Worm (Caenorhabditis elegans): Measurements from ENCODE around the gene R07A4.3.
A peak's percentile ranks its signal among the peaks of the same experiment; 100 is the strongest.

Gene R07A4.3

DNA sequence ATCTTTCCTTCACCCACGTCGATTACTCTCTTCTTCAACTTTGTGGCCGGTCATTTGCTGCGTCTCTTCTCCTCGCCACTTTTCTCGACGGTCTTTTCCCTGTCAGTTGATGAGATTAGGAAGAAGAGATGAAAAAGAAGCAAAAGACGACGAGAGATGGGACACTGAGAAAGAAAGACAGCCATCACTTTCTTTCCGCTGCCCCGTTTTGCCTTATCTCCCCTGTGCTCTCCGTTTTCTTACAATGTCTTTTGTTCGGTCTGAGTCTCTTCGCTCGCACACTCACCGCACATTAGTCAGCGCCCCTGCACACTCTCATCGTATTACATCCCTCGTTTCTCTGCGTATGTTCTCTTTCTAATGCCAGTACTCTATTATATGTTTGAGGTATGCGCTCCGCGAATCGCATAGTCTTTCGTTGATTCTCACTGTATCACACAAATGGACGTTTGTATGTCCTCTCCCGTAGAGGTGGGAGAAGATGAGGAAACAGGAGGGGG, 12.7 kb downstream of the R07A4.3 start (continued):
- TF ChIP-seq zfh-2 (GFP tag; conservative IDR thresholded peaks at IDR 0.05): peak; percentile 27; the same call in 1 of the 2 replicates
- TF ChIP-seq nhr-27 (tag; optimal IDR thresholded peaks at IDR 0.05): no peak
- TF ChIP-seq rcor-1 (GFP tag; IDR thresholded peaks at IDR 0.05): peak; percentile 66; the same call in 1 of the 2 replicates
- no peak for TF ChIP-seq F23B12.7 (tag; optimal IDR thresholded peaks at IDR 0.05; ENCODE audit: insufficient read depth)
- peak; percentile 20 for TF ChIP-seq T07F8.4 (tag; optimal IDR thresholded peaks at IDR 0.05)
- TF ChIP-seq dox-1 (GFP tag; IDR thresholded peaks at IDR 0.05): peak; percentile 89; the same call in 1 of the 2 replicates
- peak; percentile 3 for TF ChIP-seq F22D6.2 (tag; optimal IDR thresholded peaks at IDR 0.05)
- TF ChIP-seq pbrm-1 (GFP tag; IDR thresholded peaks at IDR 0.05): peak; percentile 69
- TF ChIP-seq F55B11.4 (tag; optimal IDR thresholded peaks at IDR 0.05; ENCODE audit: borderline replicate concordance, insufficient read depth): no peak
- TF ChIP-seq ceh-40 (GFP tag; IDR thresholded peaks at IDR 0.05): no peak
- no peak for TF ChIP-seq F33H1.4 (GFP tag; IDR thresholded peaks at IDR 0.05)
- no peak for TF ChIP-seq ceh-100 (GFP tag; IDR thresholded peaks at IDR 0.05)
- TF ChIP-seq dpff-1 (tag; optimal IDR thresholded peaks at IDR 0.05): no peak
- peak in 1 of 3 experiments; percentile 78 for TF ChIP-seq lin-35 (GFP tag; optimal IDR thresholded peaks at IDR 0.05)
- peak; percentile 68 for TF ChIP-seq mcd-1 (GFP tag; IDR thresholded peaks at IDR 0.05)
- peak; percentile 40 for TF ChIP-seq ztf-18 (tag; optimal IDR thresholded peaks at IDR 0.05)

DNA sequence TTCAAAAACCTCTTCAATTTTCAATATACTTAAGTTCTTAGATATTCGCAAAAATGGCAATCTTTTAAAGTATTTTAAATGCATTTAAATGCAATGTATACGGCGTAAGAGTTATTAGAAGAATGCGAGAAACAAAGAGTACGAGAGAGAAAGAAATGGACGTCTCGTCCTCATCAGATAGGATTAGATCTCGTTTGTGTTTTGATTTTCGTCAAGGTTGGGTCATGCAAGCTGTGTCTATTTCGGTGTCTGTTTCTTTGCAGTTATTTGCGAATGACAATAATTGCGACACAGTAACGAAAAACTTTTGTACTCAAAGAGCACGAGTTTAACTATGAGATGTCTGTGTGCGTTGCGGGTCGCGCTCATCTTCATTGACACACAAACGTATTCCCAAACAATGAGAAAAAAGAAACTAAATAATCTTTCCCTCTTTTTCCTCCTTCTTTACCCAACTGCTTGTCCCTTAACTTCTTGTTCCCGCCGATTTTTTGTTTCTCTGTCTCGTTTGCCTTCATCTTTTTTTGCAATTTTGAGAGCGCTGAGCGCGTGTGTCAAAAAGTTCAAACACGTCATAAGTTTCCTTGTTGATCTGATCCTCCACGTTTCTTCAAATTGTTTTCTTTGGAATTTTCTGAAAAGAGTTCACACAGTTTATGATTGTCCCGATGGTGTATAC, 13.6 kb downstream of the R07A4.3 start:
- TF ChIP-seq chd-7 (tag; optimal IDR thresholded peaks at IDR 0.05) (no peak), F52B5.7 (tag; optimal IDR thresholded peaks at IDR 0.05) (no peak), rpc-1 (optimal IDR thresholded peaks at IDR 0.05) (no peak), rpc-1 (tag; optimal IDR thresholded peaks at IDR 0.05) (no peak), mcd-1 (GFP tag; IDR thresholded peaks at IDR 0.05) (no peak), ceh-91 (GFP tag; IDR thresholded peaks at IDR 0.05) (no peak), K12H6.12 (tag; optimal IDR thresholded peaks at IDR 0.05) (no peak), mes-4 (tag; optimal IDR thresholded peaks at IDR 0.05) (no peak)

DNA sequence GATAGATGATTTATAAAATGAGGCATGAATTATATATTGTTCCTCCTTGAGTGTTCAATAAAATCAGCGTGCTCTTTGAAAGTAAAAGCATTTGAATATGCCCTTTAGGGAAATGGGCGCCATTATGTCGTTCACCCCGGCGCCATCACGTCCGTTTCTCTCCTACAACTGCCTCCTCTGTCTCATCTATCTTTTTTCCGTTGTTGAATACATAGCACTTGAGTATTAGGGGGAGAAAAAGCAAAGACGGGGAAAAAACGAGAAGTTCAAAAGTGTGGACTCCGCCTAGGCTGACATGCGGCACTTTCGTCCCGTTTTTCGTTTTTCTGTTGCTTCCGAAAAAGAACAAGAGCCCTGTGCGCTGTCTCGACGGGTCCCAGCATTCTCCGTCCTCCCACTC, 14.2 kb downstream of the R07A4.3 start:
- TF ChIP-seq ceh-27 (GFP tag; optimal IDR thresholded peaks at IDR 0.05) (peak; percentile 28), mcd-1 (GFP tag; IDR thresholded peaks at IDR 0.05) (peak; percentile 17; the same call in 1 of the 2 replicates), ztf-3 (GFP tag; optimal IDR thresholded peaks at IDR 0.05) (no peak), gei-17 (GFP tag; optimal IDR thresholded peaks at IDR 0.05) (no peak), ztf-6 (GFP tag; IDR thresholded peaks at IDR 0.05) (no peak), ceh-100 (GFP tag; IDR thresholded peaks at IDR 0.05) (no peak), Y67H2A.10 (GFP tag; conservative IDR thresholded peaks at IDR 0.05) (no peak), pbrm-1 (GFP tag; IDR thresholded peaks at IDR 0.05) (0 out of 2 replicates have a peak, but pooled peaks have one; percentile 32)

DNA sequence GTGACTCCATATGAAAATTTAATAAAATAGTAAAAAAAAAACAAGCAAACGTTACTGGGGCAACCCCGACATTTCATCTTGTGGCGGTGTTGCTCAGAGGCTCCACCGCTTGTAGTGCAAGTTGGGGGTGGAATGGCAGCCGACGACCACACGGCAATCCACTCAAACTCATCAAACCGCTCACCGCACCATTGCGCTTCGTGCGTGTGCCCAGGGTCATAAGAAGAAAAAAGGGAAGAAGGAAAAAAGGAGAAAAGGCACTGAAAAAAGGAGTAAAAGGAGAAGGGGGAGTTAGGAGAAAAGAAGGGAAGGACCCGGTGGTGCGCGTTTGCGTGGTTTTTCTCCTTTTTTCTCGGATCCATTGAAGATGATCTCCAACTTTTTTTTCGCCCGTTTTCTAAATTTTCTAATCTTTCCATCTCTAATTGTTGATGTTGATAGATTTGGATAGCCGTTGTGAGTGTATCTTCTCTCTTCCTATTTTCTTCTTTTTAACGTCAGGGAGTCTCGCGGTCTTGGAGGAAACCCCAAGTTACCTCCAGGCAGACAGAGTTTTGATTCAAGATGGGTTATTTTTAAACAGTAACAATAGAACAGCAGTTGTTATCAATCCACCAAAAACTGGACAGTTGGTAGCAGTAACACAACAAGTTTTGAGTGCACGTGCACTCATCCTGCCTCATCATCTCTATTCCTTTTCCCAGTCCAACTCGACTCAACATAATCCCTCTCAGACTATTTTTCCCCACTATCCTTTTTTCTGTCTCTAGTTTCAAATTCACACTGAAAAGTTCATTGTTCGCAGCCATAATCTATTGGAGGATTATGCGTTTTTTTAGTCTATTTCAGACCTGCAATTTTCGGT, 15.0 kb downstream of the R07A4.3 start:
- TF ChIP-seq ceh-40 (GFP tag; IDR thresholded peaks at IDR 0.05): no peak
- no peak for TF ChIP-seq hrde-1 (tag; optimal IDR thresholded peaks at IDR 0.05; ENCODE audit: borderline replicate concordance)
- TF ChIP-seq sea-2 (GFP tag; IDR thresholded peaks at IDR 0.05): no peak
- TF ChIP-seq mxl-1 (tag; optimal IDR thresholded peaks at IDR 0.05): no peak
- TF ChIP-seq dpl-1 (GFP tag; optimal IDR thresholded peaks at IDR 0.05): no peak
- TF ChIP-seq nfyb-1 (GFP tag; IDR thresholded peaks at IDR 0.05): no peak
- TF ChIP-seq Y79H2A.3 (GFP tag; conservative IDR thresholded peaks at IDR 0.05): no peak
- no peak for TF ChIP-seq F57C9.4 (tag; optimal IDR thresholded peaks at IDR 0.05)
- no peak for TF ChIP-seq bed-1 (GFP tag; IDR thresholded peaks at IDR 0.05)
- TF ChIP-seq die-1 (tag; optimal IDR thresholded peaks at IDR 0.05): no peak
- TF ChIP-seq ztf-26 (tag; optimal IDR thresholded peaks at IDR 0.05): no peak
- TF ChIP-seq lin-26 (GFP tag; IDR thresholded peaks at IDR 0.05): 0 out of 2 replicates have a peak, but pooled peaks have one; percentile 14
- TF ChIP-seq F22D6.2 (tag; optimal IDR thresholded peaks at IDR 0.05): no peak
- no peak for TF ChIP-seq K12H6.12 (tag; optimal IDR thresholded peaks at IDR 0.05)
- TF ChIP-seq attf-3 (GFP tag; conservative IDR thresholded peaks at IDR 0.05): no peak
- no peak for TF ChIP-seq rec-8 (tag; optimal IDR thresholded peaks at IDR 0.05)
- no peak for TF ChIP-seq sdz-38 (tag; optimal IDR thresholded peaks at IDR 0.05)
